Fruit fly (Drosophila melanogaster) whole organism: ENCODE results near the gene CG1703.

Experiments
- CG8478 ChIP-seq: fragments of >200 bp; optimal IDR thresholded peaks from 2 replicates; lab custom pipeline; 2018; ENCODE audit warnings: inconsistent platforms
- Dll ChIP-seq: fragments of >200 bp; optimal IDR thresholded peaks from 2 replicates; lab custom pipeline; 2017
- EcR ChIP-seq, 2 experiments: fragments of >200 bp; optimal IDR thresholded peaks; 2 replicates each; lab custom pipeline; 2017; ENCODE audit warnings: missing biosample characterization in 2 of 2, missing genetic modification characterization in 2 of 2, missing genetic modification reagents in 2 of 2
- pan ChIP-seq: fragments of >200 bp; optimal IDR thresholded peaks from 2 replicates; lab custom pipeline; 2017
- psq ChIP-seq: fragments of >200 bp; optimal IDR thresholded peaks from 2 replicates; lab custom pipeline; 2017
- usp ChIP-seq: fragments of >200 bp; optimal IDR thresholded peaks from 2 replicates; lab custom pipeline; 2017; ENCODE audit warnings: missing biosample characterization, missing genetic modification characterization, mixed read lengths

DNA sequence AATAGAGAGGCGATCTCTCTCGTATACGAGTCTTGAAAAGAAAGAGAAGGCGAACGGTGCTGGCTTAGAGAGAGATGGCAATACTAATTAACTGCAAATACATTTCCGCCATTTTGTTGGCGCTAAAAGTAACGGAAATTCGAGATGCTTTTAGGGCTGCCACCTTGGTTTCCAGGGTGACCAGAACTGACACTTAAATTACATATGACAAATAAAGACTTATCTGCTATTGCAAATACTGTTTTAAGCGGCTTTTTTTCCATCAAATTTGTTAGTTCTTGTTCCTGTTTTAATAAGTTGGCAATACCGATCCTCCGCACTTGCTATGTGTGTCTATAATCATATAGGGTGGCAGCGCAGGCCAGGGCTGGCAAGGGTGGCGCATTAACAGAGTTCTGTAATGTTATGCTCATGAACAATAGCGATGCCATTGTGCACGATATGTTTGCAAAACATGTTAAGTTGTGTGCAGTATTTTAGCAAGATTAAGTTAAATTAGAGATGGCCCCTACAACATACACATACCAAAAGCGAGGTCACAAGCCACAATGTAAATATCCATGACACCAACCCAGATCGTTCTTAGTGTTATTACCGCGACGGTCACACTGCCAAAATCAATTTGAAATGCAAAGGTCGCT lies 31.4 kb upstream of the CG1703 start, which contains the start of gene nod:
- TF ChIP-seq usp (GFP tag; lab: Kevin White, UChicago) = no peak
- TF ChIP-seq CG8478 = no peak
- no peak for TF ChIP-seq pan (lab: Kevin White, UChicago)
- no peak for TF ChIP-seq EcR (GFP tag; optimal IDR thresholded peaks at IDR 0.05; lab: Kevin White, UChicago)
- TF ChIP-seq psq = no peak
- TF ChIP-seq Dll = no peak
